Worm (Caenorhabditis elegans): Measurements from ENCODE around the gene ntl-4.
A peak's percentile ranks its signal among the peaks of the same experiment; 100 is the strongest.

ntl-4 gene

DNA sequence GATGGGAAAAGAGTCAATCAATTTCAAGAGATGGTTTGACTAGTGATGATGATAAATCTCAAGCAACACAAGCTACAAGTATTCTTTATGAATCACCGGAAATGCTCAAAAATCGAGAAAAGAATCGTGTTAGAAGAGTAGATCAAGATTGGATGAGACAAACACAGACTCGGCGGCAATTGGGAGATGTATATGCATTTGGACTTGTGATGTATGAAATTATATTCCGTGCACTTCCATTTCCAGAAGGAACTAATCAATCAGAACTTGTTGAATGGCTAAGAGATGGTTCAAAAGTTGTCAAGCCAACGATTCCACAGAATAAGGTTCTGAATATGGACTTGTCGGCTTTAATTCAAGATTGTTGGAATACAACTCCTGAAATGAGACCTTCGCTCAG lies 21.5 kb downstream of the ntl-4 start:
- peak in 1 of 2 experiments; percentile 92 for TF ChIP-seq unc-62 (GFP tag; optimal IDR thresholded peaks at IDR 0.05 in 1 of 2)
- TF ChIP-seq unc-62 (tag; optimal IDR thresholded peaks at IDR 0.05), result no peak
- TF ChIP-seq ceh-82 (tag; optimal IDR thresholded peaks at IDR 0.05), result no peak

DNA sequence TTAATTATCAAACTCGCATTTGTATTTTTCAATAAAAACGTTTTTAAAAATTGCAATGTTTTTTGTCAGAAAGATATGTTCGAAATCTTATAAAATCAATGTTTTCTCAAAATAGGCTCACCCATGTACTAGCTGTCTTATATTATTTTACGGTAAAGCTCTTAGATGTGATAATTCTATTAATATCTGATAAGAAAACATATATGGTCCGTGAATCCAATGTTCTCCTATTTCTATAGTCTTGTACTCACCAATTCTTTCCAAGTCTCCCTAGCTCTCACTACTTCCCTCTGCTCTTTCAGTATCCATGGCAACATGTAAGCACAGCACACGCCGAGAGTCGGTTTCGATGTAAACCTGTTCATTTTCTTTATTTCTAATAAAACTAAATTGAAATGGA lies 23.4 kb downstream of the ntl-4 start, which contains the start of gene bbs-2:
Gene bbs-2 (plus strand): TSS at position 301 of the 400 bp plus-strand sequence.
- TF ChIP-seq lin-15B (tag; optimal IDR thresholded peaks at IDR 0.05) (no peak), rbr-2 (tag; optimal IDR thresholded peaks at IDR 0.05) (no peak), attf-4 (tag; optimal IDR thresholded peaks at IDR 0.05) (no peak), php-3 (GFP tag; IDR thresholded peaks at IDR 0.05) (no peak), nhr-6 (tag; optimal IDR thresholded peaks at IDR 0.05) (no peak), dmd-6 (GFP tag; IDR thresholded peaks at IDR 0.05) (no peak), nhr-237 (tag; optimal IDR thresholded peaks at IDR 0.05) (no peak), hlh-30 (tag; optimal IDR thresholded peaks at IDR 0.05; ENCODE audit: insufficient read depth) (no peak), daf-8 (GFP tag; IDR thresholded peaks at IDR 0.05) (no peak)

DNA sequence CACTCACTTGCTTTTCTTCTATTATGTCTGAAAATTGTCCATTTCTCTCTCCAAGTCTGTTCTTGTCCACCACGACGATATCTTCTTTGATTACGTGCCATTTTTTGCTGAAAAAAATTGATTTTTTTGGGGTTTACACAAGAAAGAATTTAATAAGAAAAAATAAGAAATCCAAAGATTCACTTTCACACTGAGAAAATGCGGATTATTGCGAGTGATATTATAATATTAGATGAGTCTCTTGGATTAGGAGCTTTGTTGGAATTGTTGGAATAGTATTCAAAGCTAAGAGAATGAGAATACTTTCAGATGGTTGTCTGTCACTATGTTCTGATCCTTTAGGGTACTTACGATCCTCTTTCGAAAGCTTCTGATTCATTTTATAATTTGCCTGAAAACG lies 28.5 kb downstream of the ntl-4 start, which contains the start of gene F20D12.7:
Gene F20D12.7 (minus strand): TSS at position 101 of the 400 bp plus-strand sequence.
- TF ChIP-seq nhr-25 (tag; optimal IDR thresholded peaks at IDR 0.05; ENCODE audit: borderline replicate concordance, insufficient read depth), result no peak
- TF ChIP-seq ZK546.5 (tag; optimal IDR thresholded peaks at IDR 0.05), result no peak
- no peak for TF ChIP-seq mep-1 (tag; optimal IDR thresholded peaks at IDR 0.05)
- no peak for TF ChIP-seq D1046.2 (GFP tag; IDR thresholded peaks at IDR 0.05)
- no peak for TF ChIP-seq egl-27 (tag; optimal IDR thresholded peaks at IDR 0.05)
- TF ChIP-seq zfp-2 (tag; optimal IDR thresholded peaks at IDR 0.05), result no peak
- TF ChIP-seq arid-1 (GFP tag; conservative IDR thresholded peaks at IDR 0.05), result no peak
- TF ChIP-seq nhr-111 (GFP tag; optimal IDR thresholded peaks at IDR 0.05), result no peak
- no peak for TF ChIP-seq gei-8 (GFP tag; optimal IDR thresholded peaks at IDR 0.05)
- TF ChIP-seq ces-1 (GFP tag; optimal IDR thresholded peaks at IDR 0.05), result no peak
- no peak for TF ChIP-seq mxl-2 (GFP tag; conservative IDR thresholded peaks at IDR 0.05)
- no peak for TF ChIP-seq ceh-44 (GFP tag; IDR thresholded peaks at IDR 0.05)
- TF ChIP-seq ceh-32 (tag; optimal IDR thresholded peaks at IDR 0.05; ENCODE audit: poor library complexity), result no peak
- TF ChIP-seq aly-2 (tag; optimal IDR thresholded peaks at IDR 0.05), result no peak

DNA sequence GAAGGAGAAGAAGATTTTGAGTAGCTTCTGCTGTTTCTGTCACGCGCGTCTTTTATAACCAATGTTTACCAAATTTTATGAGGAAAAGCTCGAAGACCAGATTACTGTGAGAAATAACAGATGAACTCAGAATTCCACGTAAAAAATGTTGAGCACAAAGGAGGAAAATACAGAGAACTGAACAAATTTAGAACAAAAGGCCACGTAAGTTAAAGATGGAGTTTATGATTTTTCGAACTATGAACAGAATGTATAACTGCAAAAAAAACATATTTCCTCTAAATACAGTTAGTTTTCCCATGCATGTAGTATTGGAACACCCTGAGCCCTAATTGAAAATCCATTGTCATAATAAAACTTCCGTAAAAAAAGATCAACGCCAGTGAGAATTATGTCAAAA lies 30.5 kb downstream of the ntl-4 start, which contains the start of gene exc-9:
Gene exc-9 (minus strand): TSS at position 101 of the 400 bp plus-strand sequence.
- TF ChIP-seq D1046.2 (GFP tag; IDR thresholded peaks at IDR 0.05) (no peak), ztf-11 (tag; optimal IDR thresholded peaks at IDR 0.05) (no peak), lin-38 (GFP tag; IDR thresholded peaks at IDR 0.05) (no peak), F44E2.7 (GFP tag; IDR thresholded peaks at IDR 0.05) (no peak), cey-2 (tag; optimal IDR thresholded peaks at IDR 0.05; ENCODE audit: borderline replicate concordance, insufficient read depth) (no peak), hmg-1.1 (GFP tag; IDR thresholded peaks at IDR 0.05) (no peak), pha-4 (GFP tag; IDR thresholded peaks at IDR 0.05) (no peak), pha-4 (tag; optimal IDR thresholded peaks at IDR 0.05) (no peak), nhr-10 (tag; optimal IDR thresholded peaks at IDR 0.05) (no peak), tag-97 (GFP tag; IDR thresholded peaks at IDR 0.05) (no peak), hlh-30 (tag; optimal IDR thresholded peaks at IDR 0.05; ENCODE audit: insufficient read depth) (no peak), nhr-111 (GFP tag; optimal IDR thresholded peaks at IDR 0.05) (no peak), dmd-8 (GFP tag; IDR thresholded peaks at IDR 0.05) (no peak), set-16 (GFP tag; IDR thresholded peaks at IDR 0.05) (no peak), zfp-3 (GFP tag; conservative IDR thresholded peaks at IDR 0.05) (no peak)

All from whole organism, L4 larva.